Fruit fly (Drosophila melanogaster): ENCODE results near the gene Nsf2.

The Nsf2 gene

dm6 chr3R:13817480-13818305 lies 20.1 kb downstream of the Nsf2 start:
- TF ChIP-seq CG32006 (GFP tag; optimal IDR thresholded peaks at IDR 0.05) (peak; percentile 91), CG6808 (GFP tag; optimal IDR thresholded peaks at IDR 0.05) (no peak), dsx (GFP tag; optimal IDR thresholded peaks at IDR 0.05; ENCODE audit: poor library complexity, severe bottlenecking) (no peak), OdsH (GFP tag; optimal IDR thresholded peaks at IDR 0.05) (peak; percentile 41), vri (GFP tag; optimal IDR thresholded peaks at IDR 0.05) (no peak), eg (GFP tag; IDR thresholded peaks at IDR 0.05) (peak; percentile 69), CG8119 (GFP tag; IDR thresholded peaks at IDR 0.05) (peak; percentile 83), Met (GFP tag; optimal IDR thresholded peaks at IDR 0.05) (peak; percentile 28), CG4318 (GFP tag; optimal IDR thresholded peaks at IDR 0.05) (peak; percentile 78), fkh (GFP tag; optimal IDR thresholded peaks at IDR 0.05) (peak; percentile 65), salr (GFP tag; optimal IDR thresholded peaks at IDR 0.05) (peak in 1 of 2 experiments; percentile 41), Lpt (GFP tag; optimal IDR thresholded peaks at IDR 0.05) (peak; percentile 50), Smox (GFP tag; optimal IDR thresholded peaks at IDR 0.05) (no peak), ss (GFP tag; optimal IDR thresholded peaks at IDR 0.05) (no peak), Blimp-1 (GFP tag; optimal IDR thresholded peaks at IDR 0.05) (peak; percentile 39), CG15336 (GFP tag; IDR thresholded peaks at IDR 0.05) (peak; percentile 68), achi (GFP tag; optimal IDR thresholded peaks at IDR 0.05) (peak; percentile 2), spab (GFP tag; optimal IDR thresholded peaks at IDR 0.05) (no peak), Sox102F (GFP tag; optimal IDR thresholded peaks at IDR 0.05) (peak; percentile 5), Gug (GFP tag; IDR thresholded peaks at IDR 0.05) (peak; percentile 34; the same call in 1 of the 2 replicates), CG11902 (GFP tag; optimal IDR thresholded peaks at IDR 0.05) (no peak), dac (GFP tag; optimal IDR thresholded peaks at IDR 0.05) (peak; percentile 76), Hr4 (GFP tag; optimal IDR thresholded peaks at IDR 0.05) (peak; percentile 81), CG10669 (GFP tag; optimal IDR thresholded peaks at IDR 0.05) (no peak), CG10631 (GFP tag; optimal IDR thresholded peaks at IDR 0.05) (no peak), CG6163 (GFP tag; IDR thresholded peaks at IDR 0.05) (peak; percentile 7; the same call in 1 of the 3 replicates), CG6276 (GFP tag; optimal IDR thresholded peaks at IDR 0.05) (peak; percentile 69), svp (GFP tag) (peak; percentile 63), Eip78C (GFP tag) (peak; percentile 49), Sox15 (GFP tag; optimal IDR thresholded peaks at IDR 0.05) (no peak), pdm3 (GFP tag; optimal IDR thresholded peaks at IDR 0.05) (peak; percentile 2)

dm6 chr3R:13816375-13816711 lies 21.4 kb downstream of the Nsf2 start:
- TF ChIP-seq Sox102F (GFP tag; optimal IDR thresholded peaks at IDR 0.05) (peak; percentile 53), CG6792 (GFP tag; optimal IDR thresholded peaks at IDR 0.05) (peak; percentile 18), Sox15 (GFP tag; optimal IDR thresholded peaks at IDR 0.05) (no peak), acj6 (GFP tag; optimal IDR thresholded peaks at IDR 0.05) (no peak), CG7368 (GFP tag; optimal IDR thresholded peaks at IDR 0.05) (no peak), fkh (GFP tag; optimal IDR thresholded peaks at IDR 0.05) (peak; percentile 27), Hr39 (GFP tag; optimal IDR thresholded peaks at IDR 0.05) (no peak), Ets21C (GFP tag; optimal IDR thresholded peaks at IDR 0.05) (no peak), CG9139 (GFP tag; optimal IDR thresholded peaks at IDR 0.05) (no peak), Eip75B (GFP tag; optimal IDR thresholded peaks at IDR 0.05) (peak; percentile 73), spab (GFP tag; optimal IDR thresholded peaks at IDR 0.05) (peak; percentile 8), Gug (GFP tag; IDR thresholded peaks at IDR 0.05) (no peak), CG16779 (tag; optimal IDR thresholded peaks at IDR 0.05) (no peak), CG8319 (GFP tag; optimal IDR thresholded peaks at IDR 0.05) (peak; percentile 0), fd59A (GFP tag; optimal IDR thresholded peaks at IDR 0.05) (no peak), Eip78C (GFP tag) (peak; percentile 82), esn (GFP tag; optimal IDR thresholded peaks at IDR 0.05) (no peak), CG6276 (GFP tag; optimal IDR thresholded peaks at IDR 0.05) (peak; percentile 4), Met (GFP tag; optimal IDR thresholded peaks at IDR 0.05) (peak; percentile 12), CG3919 (GFP tag; optimal IDR thresholded peaks at IDR 0.05) (peak; percentile 21), CG3032 (tag; optimal IDR thresholded peaks at IDR 0.05) (peak; percentile 13), cyc (GFP tag; optimal IDR thresholded peaks at IDR 0.05) (peak; percentile 3), salr (GFP tag; optimal IDR thresholded peaks at IDR 0.05) (no peak), Lpt (GFP tag; optimal IDR thresholded peaks at IDR 0.05) (no peak), CG11902 (GFP tag; optimal IDR thresholded peaks at IDR 0.05) (no peak), CG10631 (GFP tag; optimal IDR thresholded peaks at IDR 0.05) (no peak), Hr38 (GFP tag; optimal IDR thresholded peaks at IDR 0.05) (no peak), CG8119 (GFP tag; IDR thresholded peaks at IDR 0.05) (peak; percentile 36; the same call in 1 of the 3 replicates), eg (GFP tag; IDR thresholded peaks at IDR 0.05) (peak; percentile 73), Blimp-1 (GFP tag; optimal IDR thresholded peaks at IDR 0.05) (peak; percentile 74), dac (GFP tag; optimal IDR thresholded peaks at IDR 0.05) (no peak), Ets96B (tag; optimal IDR thresholded peaks at IDR 0.05) (peak; percentile 3), CG32006 (GFP tag; optimal IDR thresholded peaks at IDR 0.05) (no peak)

All from whole organism, prepupa.